Worm (Caenorhabditis elegans): Measurements from ENCODE around the gene T16G1.9.

The T16G1.9 gene

DNA sequence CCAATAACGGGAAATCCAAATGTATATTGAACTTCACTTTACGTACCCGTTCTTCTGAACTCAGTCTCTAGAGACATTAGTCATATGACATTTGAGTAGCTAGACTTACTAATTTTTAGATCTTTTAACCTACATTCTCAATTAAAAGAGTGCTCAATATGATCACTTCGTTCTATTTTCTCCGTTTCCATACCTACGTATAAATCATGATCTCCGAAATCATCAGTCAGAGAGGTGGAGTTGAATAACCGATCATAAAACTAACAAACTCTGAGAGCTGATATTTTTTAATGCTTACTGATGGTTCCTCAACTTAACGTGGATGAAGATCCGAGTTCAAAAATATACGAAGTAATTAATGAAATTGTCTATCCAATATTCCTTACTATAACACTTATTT is 13.4 kb upstream of the T16G1.9 start, which contains the start of gene srd-35:
Gene srd-35, plus strand, starts transcription at position 301 of the 400 bp plus-strand sequence.
- TF ChIP-seq Y55F3AM.14 (GFP tag; optimal IDR thresholded peaks at IDR 0.05), result no peak
- no peak for TF ChIP-seq egl-27 (tag; optimal IDR thresholded peaks at IDR 0.05)
- TF ChIP-seq zag-1 (tag; optimal IDR thresholded peaks at IDR 0.05), result no peak
- no peak for TF ChIP-seq nhr-11 (tag; optimal IDR thresholded peaks at IDR 0.05)
- no peak for TF ChIP-seq nhr-129 (tag; optimal IDR thresholded peaks at IDR 0.05)
- no peak for TF ChIP-seq dmd-4 (tag; optimal IDR thresholded peaks at IDR 0.05)
- TF ChIP-seq ZK546.5 (tag; optimal IDR thresholded peaks at IDR 0.05), result no peak
- no peak for TF ChIP-seq lsy-2 (tag; optimal IDR thresholded peaks at IDR 0.05)
- TF ChIP-seq nhr-6 (tag; optimal IDR thresholded peaks at IDR 0.05), result no peak
- no peak for TF ChIP-seq mdl-1 (tag; optimal IDR thresholded peaks at IDR 0.05)
- TF ChIP-seq unc-39 (tag; optimal IDR thresholded peaks at IDR 0.05), result no peak
- TF ChIP-seq unc-55 (GFP tag; optimal IDR thresholded peaks at IDR 0.05), result no peak
- no peak for TF ChIP-seq ztf-1 (GFP tag; conservative IDR thresholded peaks at IDR 0.05)
- TF ChIP-seq ama-1 (optimal IDR thresholded peaks at IDR 0.05), result no peak
- TF ChIP-seq elt-1 (tag; optimal IDR thresholded peaks at IDR 0.05), result no peak

DNA sequence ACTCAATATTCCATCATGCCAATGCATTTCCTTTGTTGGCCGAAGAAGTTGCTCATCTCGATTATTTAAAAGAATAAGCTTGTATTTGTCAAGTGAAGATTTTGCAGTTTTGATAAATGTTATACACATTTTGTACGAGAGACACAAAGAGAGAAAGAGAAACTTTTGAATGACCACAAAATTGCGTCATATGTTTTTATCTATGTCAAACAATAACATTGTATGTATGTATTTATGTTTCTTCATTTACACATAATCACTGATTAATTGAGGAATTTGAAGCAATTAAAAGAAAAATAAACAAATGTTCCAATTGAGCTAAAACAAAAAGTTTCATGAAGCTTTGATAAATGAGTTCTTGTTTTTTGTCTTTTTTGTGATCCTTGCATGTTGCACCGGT is 12.5 kb upstream of the T16G1.9 start, which contains the start of gene hrg-9:
Gene hrg-9, minus strand, starts transcription at position 152 of the 400 bp plus-strand sequence.
- TF ChIP-seq nhr-129 (tag; optimal IDR thresholded peaks at IDR 0.05), result peak; percentile 96
- TF ChIP-seq nhr-25 (tag; optimal IDR thresholded peaks at IDR 0.05), result peak; percentile 34
- TF ChIP-seq fos-1 (tag; optimal IDR thresholded peaks at IDR 0.05), result peak; percentile 6
- no peak for TF ChIP-seq nhr-12 (tag; optimal IDR thresholded peaks at IDR 0.05)
- TF ChIP-seq crh-2 (tag; optimal IDR thresholded peaks at IDR 0.05), result peak; percentile 3
- peak in 1 of 2 experiments; percentile 33 for TF ChIP-seq lsy-2 (tag; optimal IDR thresholded peaks at IDR 0.05)

DNA sequence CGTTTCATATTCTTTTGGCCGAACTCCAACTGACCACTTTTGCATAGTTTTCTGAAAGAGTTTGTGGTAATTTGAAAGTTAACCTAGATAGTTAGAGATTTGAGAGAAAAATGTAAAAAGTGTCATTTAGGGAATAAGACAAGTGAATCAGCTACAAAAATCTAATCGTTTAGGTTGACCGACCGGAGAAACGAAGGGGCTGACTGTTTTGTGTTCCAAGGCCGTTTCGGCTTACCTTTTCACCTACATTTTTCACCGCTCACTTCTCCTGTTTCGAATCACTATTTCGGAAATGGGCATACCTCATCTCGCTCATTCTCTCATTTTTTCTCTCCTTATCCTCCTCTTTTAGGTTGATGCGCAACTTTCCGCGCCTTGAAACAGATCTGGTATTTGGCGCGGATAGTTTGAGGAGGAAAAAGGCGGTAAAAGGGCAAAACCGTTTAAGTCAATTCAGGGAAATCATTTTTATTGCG is 10.5 kb upstream of the T16G1.9 start, which contains the start of gene mpst-7:
Gene mpst-7, minus strand, starts transcription at position 51 of the 476 bp plus-strand sequence.
- TF ChIP-seq fos-1 (tag; optimal IDR thresholded peaks at IDR 0.05), result peak; percentile 35
- peak; percentile 20 for TF ChIP-seq nhr-25 (tag; optimal IDR thresholded peaks at IDR 0.05)
- no peak for TF ChIP-seq nhr-23 (tag; optimal IDR thresholded peaks at IDR 0.05)

DNA sequence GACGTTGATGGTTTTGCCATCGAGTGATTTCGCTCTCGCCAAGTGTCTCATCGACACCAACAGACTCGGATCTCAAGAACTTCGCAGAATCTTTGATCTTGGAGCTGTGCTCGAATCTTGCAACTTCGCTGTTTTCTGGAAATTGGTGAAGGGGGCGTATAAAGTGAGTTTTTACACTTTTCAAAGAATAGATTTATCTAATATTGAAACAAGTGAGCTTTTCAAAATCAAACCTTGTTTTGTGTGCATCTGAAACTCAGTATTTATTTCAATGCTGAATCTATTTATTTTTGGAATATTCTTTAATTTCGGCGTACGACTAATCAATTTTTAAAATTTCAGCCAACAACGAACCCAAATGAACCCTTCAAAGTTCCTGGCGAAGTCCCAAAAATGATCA is 3.6 kb upstream of the T16G1.9 start:
- no peak for TF ChIP-seq ceh-16 (tag; optimal IDR thresholded peaks at IDR 0.05)
- no peak for TF ChIP-seq gmeb-1 (tag; optimal IDR thresholded peaks at IDR 0.05)
- TF ChIP-seq Y55F3AM.14 (GFP tag; optimal IDR thresholded peaks at IDR 0.05), result no peak
- TF ChIP-seq ama-1 (optimal IDR thresholded peaks at IDR 0.05), result no peak
- no peak for TF ChIP-seq unc-39 (tag; optimal IDR thresholded peaks at IDR 0.05)
- no peak for TF ChIP-seq nhr-25 (tag; optimal IDR thresholded peaks at IDR 0.05)
- TF ChIP-seq mbf-1 (tag; optimal IDR thresholded peaks at IDR 0.05), result no peak
- no peak for TF ChIP-seq sma-3 (GFP tag; optimal IDR thresholded peaks at IDR 0.05)
- no peak for TF ChIP-seq ztf-1 (GFP tag; conservative IDR thresholded peaks at IDR 0.05)
- no peak for TF ChIP-seq ztf-4 (tag; optimal IDR thresholded peaks at IDR 0.05)
- TF ChIP-seq dmd-4 (tag; optimal IDR thresholded peaks at IDR 0.05), result no peak
- TF ChIP-seq sem-4 (tag; optimal IDR thresholded peaks at IDR 0.05), result no peak
- no peak for TF ChIP-seq mdl-1 (tag; optimal IDR thresholded peaks at IDR 0.05)
- no peak for TF ChIP-seq egl-27 (tag; optimal IDR thresholded peaks at IDR 0.05)
- TF ChIP-seq F13H6.1 (tag; optimal IDR thresholded peaks at IDR 0.05), result no peak
- no peak for TF ChIP-seq snpc-4 (tag; optimal IDR thresholded peaks at IDR 0.05)
- TF ChIP-seq unc-55 (GFP tag; optimal IDR thresholded peaks at IDR 0.05), result no peak

DNA sequence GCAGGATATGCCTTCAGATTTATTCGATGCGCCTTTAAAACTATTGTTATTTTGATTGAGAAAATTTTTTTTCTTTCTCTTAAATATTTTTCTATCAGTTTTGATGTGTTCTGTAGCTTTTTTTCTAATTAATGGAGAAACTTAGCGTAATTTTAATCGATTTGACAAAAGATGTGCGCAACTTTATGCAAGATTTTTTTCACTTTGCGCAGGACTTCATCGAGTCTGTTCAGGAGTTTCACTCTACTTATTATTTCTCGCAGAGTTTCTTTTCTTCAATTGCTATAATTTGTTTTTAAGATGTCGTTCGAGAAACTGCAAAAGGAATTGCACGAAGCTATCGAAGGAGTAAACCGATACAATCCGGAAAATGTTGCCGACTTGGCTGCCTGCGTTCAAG is 3.0 kb upstream of the T16G1.9 start, which contains the start of gene eif-3.K:
Gene eif-3.K, plus strand, starts transcription at position 301 of the 400 bp plus-strand sequence.
- TF ChIP-seq fos-1 (tag; optimal IDR thresholded peaks at IDR 0.05) (no peak), egl-27 (tag; optimal IDR thresholded peaks at IDR 0.05) (no peak), F13H6.1 (tag; optimal IDR thresholded peaks at IDR 0.05) (no peak), dmd-4 (tag; optimal IDR thresholded peaks at IDR 0.05) (no peak), nhr-129 (tag; optimal IDR thresholded peaks at IDR 0.05) (no peak), nhr-25 (tag; optimal IDR thresholded peaks at IDR 0.05) (no peak), elt-1 (tag; optimal IDR thresholded peaks at IDR 0.05) (no peak), sem-4 (tag; optimal IDR thresholded peaks at IDR 0.05) (no peak), R02D3.7 (tag; optimal IDR thresholded peaks at IDR 0.05) (no peak), ZK546.5 (tag; optimal IDR thresholded peaks at IDR 0.05) (no peak), nhr-12 (tag; optimal IDR thresholded peaks at IDR 0.05) (no peak), aly-2 (tag; optimal IDR thresholded peaks at IDR 0.05) (no peak), unc-62 (GFP tag; optimal IDR thresholded peaks at IDR 0.05) (no peak)

DNA sequence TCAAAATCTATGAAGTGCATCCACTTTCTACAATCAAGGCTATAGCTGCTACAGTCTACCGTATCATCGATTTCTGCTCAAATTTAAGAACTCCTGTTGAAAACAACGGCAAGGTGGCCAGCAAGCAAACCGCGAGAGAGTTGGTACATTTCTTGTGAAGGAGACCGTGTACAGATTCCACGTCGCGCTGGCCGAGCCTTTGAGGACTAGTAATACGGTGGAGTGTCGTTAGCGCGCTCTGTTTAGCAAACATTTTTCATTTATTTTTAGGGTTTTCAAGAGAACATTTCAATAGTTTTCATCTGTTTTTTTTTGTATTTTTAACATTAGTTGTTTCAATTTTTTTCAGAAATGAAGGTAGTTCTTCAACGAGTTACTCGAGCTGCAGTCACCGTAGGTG is 1.6 kb upstream of the T16G1.9 start, which contains the start of gene pqn-68:
Gene pqn-68, plus strand, starts transcription at position 350 of the 400 bp plus-strand sequence.
- peak; percentile 23 for TF ChIP-seq gmeb-1 (tag; optimal IDR thresholded peaks at IDR 0.05)
- TF ChIP-seq alr-1 (tag; optimal IDR thresholded peaks at IDR 0.05), result no peak
- no peak for TF ChIP-seq unc-39 (tag; optimal IDR thresholded peaks at IDR 0.05)
- TF ChIP-seq lsy-2 (tag; optimal IDR thresholded peaks at IDR 0.05), result peak in 1 of 2 experiments; percentile 43
- peak; percentile 49 for TF ChIP-seq unc-55 (GFP tag; optimal IDR thresholded peaks at IDR 0.05)
- peak; percentile 4 for TF ChIP-seq C34F6.9 (tag; optimal IDR thresholded peaks at IDR 0.05)
- TF ChIP-seq crh-2 (tag; optimal IDR thresholded peaks at IDR 0.05), result peak; percentile 71
- TF ChIP-seq nhr-129 (tag; optimal IDR thresholded peaks at IDR 0.05), result peak; percentile 40
- TF ChIP-seq skn-1 (tag; optimal IDR thresholded peaks at IDR 0.05), result no peak
